Worm (Caenorhabditis elegans) whole organism, early embryonic: ENCODE results near the gene C50H2.5.

ENCODE experiments used
- ama-1 ChIP-seq: fragments of 150-350 bp; optimal IDR thresholded peaks from 2 replicates; lab custom pipeline; 2014
- ets-7 ChIP-seq: sonication (generic microtip); optimal IDR thresholded peaks from 2 replicates; lab custom pipeline; 2016; ENCODE audit warnings: missing genotype, missing genetic modification characterization, missing compliant biosample characterization
- flt-1 ChIP-seq: fragments of 200-800 bp; sonication (Bioruptor generic); IDR thresholded peaks from 2 replicates; pipeline ENCODE4 v1.3.6; 2022; ENCODE audit warnings: missing genetic modification characterization, missing compliant biosample characterization
- hnd-1 ChIP-seq: sonication (generic microtip); optimal IDR thresholded peaks from 2 replicates; lab custom pipeline; 2016; ENCODE audit warnings: missing genetic modification characterization, missing compliant biosample characterization

DNA sequence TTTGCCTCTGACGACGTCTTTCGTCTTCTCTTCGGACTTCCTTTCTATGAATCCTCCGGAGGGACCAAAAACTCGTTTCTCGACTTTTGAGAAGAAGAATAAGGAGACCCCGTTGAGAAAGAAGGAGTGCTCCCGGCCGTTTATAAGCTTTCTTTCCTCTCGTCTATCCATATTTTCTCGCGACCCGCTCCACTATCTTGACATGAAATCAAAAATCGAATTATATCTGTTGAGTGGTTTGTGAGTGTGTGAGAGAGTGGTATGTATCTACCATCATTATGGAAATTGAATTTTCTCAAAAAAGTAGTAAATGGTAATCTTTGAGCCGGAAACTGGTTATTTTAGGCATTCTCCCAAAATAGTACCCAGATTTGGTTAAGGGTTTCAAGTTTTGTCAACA, 7.3 kb upstream of the C50H2.5 start:
- TF ChIP-seq ama-1 (lab: Kevin White, UChicago) (no peak), ets-7 (tag; lab: Kevin White, UChicago) (no peak), hnd-1 (tag; lab: Kevin White, UChicago) (no peak), flt-1 (GFP tag; lab: Robert Waterston, UW) (no peak)
